Fruit fly (Drosophila melanogaster): ENCODE results near the gene CG3164.

The CG3164 gene

DNA sequence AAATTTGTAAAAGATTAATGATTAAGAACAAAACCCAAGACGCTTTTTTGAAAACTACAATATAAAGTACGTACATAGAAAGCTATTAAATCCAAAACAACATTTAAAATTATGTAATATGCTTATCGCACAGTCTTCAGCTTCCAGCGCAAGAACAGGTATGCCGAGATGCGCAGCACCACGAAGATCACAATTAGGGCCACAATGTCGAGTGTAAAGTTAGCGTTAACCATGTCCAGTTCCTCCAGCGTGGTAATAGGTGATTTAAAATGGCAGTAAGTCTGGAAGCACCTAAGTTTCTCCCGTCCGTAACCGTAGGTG, 7.6 kb downstream of the CG3164 start:
- no peak for TF ChIP-seq toy (GFP tag; IDR thresholded peaks at IDR 0.05)
- no peak for TF ChIP-seq chm (GFP tag; IDR thresholded peaks at IDR 0.05)
- TF ChIP-seq GATAe (GFP tag; conservative IDR thresholded peaks at IDR 0.05), result no peak
- peak in 1 of 2 experiments; percentile 57 for TF ChIP-seq Pdp1 (GFP tag; optimal IDR thresholded peaks at IDR 0.05)
- no peak for TF ChIP-seq CG1529 (GFP tag; optimal IDR thresholded peaks at IDR 0.05)
- no peak for TF ChIP-seq D19B (GFP tag; optimal IDR thresholded peaks at IDR 0.05)

DNA sequence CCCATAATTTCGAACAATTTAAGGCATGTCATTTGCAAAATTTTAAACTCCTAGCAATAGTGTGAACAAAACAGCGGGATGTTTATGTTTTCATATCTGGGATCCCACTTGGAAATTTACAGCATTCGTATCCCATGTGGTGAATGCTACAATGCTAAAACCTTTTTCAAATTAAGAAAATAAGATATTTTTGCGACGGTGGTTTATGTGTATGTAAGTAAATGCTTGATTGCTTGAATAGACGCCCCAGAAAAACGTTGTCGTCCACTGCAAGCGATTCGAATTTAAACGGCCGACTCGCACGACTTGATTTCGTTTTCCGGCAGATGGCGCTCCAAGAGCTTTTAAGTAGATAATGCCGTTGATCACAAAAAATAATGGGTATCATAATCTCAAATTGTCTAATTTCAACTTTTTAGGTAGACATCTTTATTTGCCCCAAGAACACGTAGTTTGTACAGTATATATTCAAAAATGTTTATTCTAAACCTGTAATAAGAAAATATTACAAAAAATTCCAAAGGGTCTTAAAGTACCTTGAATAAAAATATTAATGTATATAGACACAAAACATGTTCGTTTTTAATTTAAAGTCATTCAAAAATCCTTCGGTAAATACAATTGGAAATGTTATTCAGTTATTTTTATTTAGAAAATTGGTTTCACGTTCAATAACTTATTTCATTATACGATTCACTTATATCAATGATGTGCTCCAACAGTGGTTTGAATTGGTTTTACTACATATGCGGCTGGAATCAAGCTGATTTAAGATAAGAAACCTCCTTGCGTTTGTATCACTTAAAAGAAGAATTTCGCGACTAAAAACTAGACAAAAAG, 8.2 kb downstream of the CG3164 start:
- TF ChIP-seq Adf1 (GFP tag; IDR thresholded peaks at IDR 0.05) (no peak), eve (GFP tag; optimal IDR thresholded peaks at IDR 0.05) (peak in 1 of 2 experiments; percentile 55), CG16813 (GFP tag; IDR thresholded peaks at IDR 0.05; ENCODE audit: partially characterized antibody) (no peak), ranshi (GFP tag; IDR thresholded peaks at IDR 0.05) (0 out of 2 replicates have a peak, but pooled peaks have one; percentile 9), Ssrp (tag; optimal IDR thresholded peaks at IDR 0.05) (no peak), CTCF (GFP tag; optimal IDR thresholded peaks at IDR 0.05) (peak; percentile 94), CG13894 (tag; optimal IDR thresholded peaks at IDR 0.05) (peak; percentile 26), D19B (GFP tag; optimal IDR thresholded peaks at IDR 0.05) (peak; percentile 95), klu (GFP tag; IDR thresholded peaks at IDR 0.05) (no peak), Myb (GFP tag; optimal IDR thresholded peaks at IDR 0.05) (peak; percentile 96), ci (GFP tag; IDR thresholded peaks at IDR 0.05) (0 out of 3 replicates have a peak, but pooled peaks have one; percentile 6), Ets65A (GFP tag) (peak; percentile 50), bbx (GFP tag; IDR thresholded peaks at IDR 0.05; ENCODE audit: partially characterized antibody) (peak; percentile 15; the same call in 1 of the 2 replicates), sr (GFP tag; IDR thresholded peaks at IDR 0.05) (no peak), Med (GFP tag) (peak; percentile 68)

DNA sequence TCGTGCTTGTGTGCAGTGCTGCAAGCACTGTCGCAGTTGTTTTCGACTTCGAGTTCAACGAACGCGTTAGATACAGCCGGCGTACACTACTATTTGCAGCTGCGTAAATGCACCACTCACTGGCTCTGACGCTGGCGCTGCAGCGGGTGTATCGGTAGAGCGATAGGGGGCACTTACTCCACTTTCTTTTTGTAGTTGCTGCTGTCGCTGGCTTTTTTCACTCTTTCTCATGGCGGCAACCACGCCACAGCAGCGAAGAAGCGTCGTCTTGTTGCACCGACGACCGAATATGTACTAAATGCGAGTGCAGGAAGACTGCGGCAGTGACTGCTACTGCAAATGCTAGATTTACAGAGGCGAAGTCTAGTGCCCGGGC, 9.1 kb downstream of the CG3164 start, which contains the start of gene CG4822:
Gene CG4822 (minus strand): TSS at position 299 of the 376 bp plus-strand sequence.
- TF ChIP-seq CG6272 (GFP tag; IDR thresholded peaks at IDR 0.05), result 0 out of 2 replicates have a peak, but pooled peaks have one; percentile 34
- TF ChIP-seq ranshi (GFP tag; IDR thresholded peaks at IDR 0.05), result no peak
- TF ChIP-seq E2f2 (GFP tag; IDR thresholded peaks at IDR 0.05), result no peak
- TF ChIP-seq CG13775 (GFP tag; optimal IDR thresholded peaks at IDR 0.05), result no peak
- peak; percentile 38 for TF ChIP-seq HLHmδ (GFP tag; optimal IDR thresholded peaks at IDR 0.05)
- 0 out of 2 replicates have a peak, but pooled peaks have one; percentile 36 for TF ChIP-seq sob (GFP tag; IDR thresholded peaks at IDR 0.05)
- TF ChIP-seq z (GFP tag; IDR thresholded peaks at IDR 0.05), result peak; percentile 16; the same call in 1 of the 3 replicates
- no peak for TF ChIP-seq CG32532 (GFP tag; IDR thresholded peaks at IDR 0.05)
- TF ChIP-seq Drgx (GFP tag; IDR thresholded peaks at IDR 0.05), result no peak
- TF ChIP-seq ken (GFP tag; IDR thresholded peaks at IDR 0.05), result 0 out of 3 replicates have a peak, but pooled peaks have one; percentile 32
- peak; percentile 18 for TF ChIP-seq pros (GFP tag; optimal IDR thresholded peaks at IDR 0.05)
- no peak for TF ChIP-seq Bteb2 (GFP tag; optimal IDR thresholded peaks at IDR 0.05)
- TF ChIP-seq CG11085 (GFP tag; IDR thresholded peaks at IDR 0.05), result 0 out of 2 replicates have a peak, but pooled peaks have one; percentile 12
- TF ChIP-seq ase (GFP tag; IDR thresholded peaks at IDR 0.05), result 0 out of 3 replicates have a peak, but pooled peaks have one; percentile 21
- TF ChIP-seq dm (GFP tag; optimal IDR thresholded peaks at IDR 0.05), result no peak
- peak; percentile 30; the same call in 1 of the 3 replicates for TF ChIP-seq zfh1 (GFP tag; IDR thresholded peaks at IDR 0.05)
- TF ChIP-seq ATbp (GFP tag; optimal IDR thresholded peaks at IDR 0.05), result peak; percentile 31
- no peak for TF ChIP-seq CG6654 (GFP tag; optimal IDR thresholded peaks at IDR 0.05)
- TF ChIP-seq lov (optimal IDR thresholded peaks at IDR 0.05), result no peak
- 0 out of 3 replicates have a peak, but pooled peaks have one; percentile 10 for TF ChIP-seq lov (GFP tag; IDR thresholded peaks at IDR 0.05)
- TF ChIP-seq CG15601 (tag; optimal IDR thresholded peaks at IDR 0.05), result peak; percentile 22
- TF ChIP-seq CTCF (GFP tag; optimal IDR thresholded peaks at IDR 0.05), result peak; percentile 36
- peak; percentile 63 for TF ChIP-seq kni (GFP tag; optimal IDR thresholded peaks at IDR 0.05)
- no peak for TF ChIP-seq so (GFP tag; IDR thresholded peaks at IDR 0.05)
- no peak for TF ChIP-seq crp (GFP tag; optimal IDR thresholded peaks at IDR 0.05)
- TF ChIP-seq chm (GFP tag; IDR thresholded peaks at IDR 0.05), result peak; percentile 32; the same call in 1 of the 2 replicates
- no peak for TF ChIP-seq Max (GFP tag; optimal IDR thresholded peaks at IDR 0.05)
- peak; percentile 27 for TF ChIP-seq nom (GFP tag; optimal IDR thresholded peaks at IDR 0.05)
- TF ChIP-seq Med (GFP tag), result peak; percentile 44
- peak; percentile 32 for TF ChIP-seq Blimp-1 (GFP tag; optimal IDR thresholded peaks at IDR 0.05)
- no peak for TF ChIP-seq Gug (GFP tag; IDR thresholded peaks at IDR 0.05)

Measured in whole organism, embryonic.